Fruit fly (Drosophila melanogaster): Measurements from ENCODE around the gene sif.

dm6 chr3L:5639474-5639873 is 18.2 kb upstream of the sif start:
- peak; percentile 85 for TF ChIP-seq EcR (GFP tag; optimal IDR thresholded peaks at IDR 0.05)
- no peak for TF ChIP-seq CG8159 (tag; optimal IDR thresholded peaks at IDR 0.05)

All from whole organism, pupa.